Fruit fly (Drosophila melanogaster): ENCODE data around the gene Jhbp2.

DNA sequence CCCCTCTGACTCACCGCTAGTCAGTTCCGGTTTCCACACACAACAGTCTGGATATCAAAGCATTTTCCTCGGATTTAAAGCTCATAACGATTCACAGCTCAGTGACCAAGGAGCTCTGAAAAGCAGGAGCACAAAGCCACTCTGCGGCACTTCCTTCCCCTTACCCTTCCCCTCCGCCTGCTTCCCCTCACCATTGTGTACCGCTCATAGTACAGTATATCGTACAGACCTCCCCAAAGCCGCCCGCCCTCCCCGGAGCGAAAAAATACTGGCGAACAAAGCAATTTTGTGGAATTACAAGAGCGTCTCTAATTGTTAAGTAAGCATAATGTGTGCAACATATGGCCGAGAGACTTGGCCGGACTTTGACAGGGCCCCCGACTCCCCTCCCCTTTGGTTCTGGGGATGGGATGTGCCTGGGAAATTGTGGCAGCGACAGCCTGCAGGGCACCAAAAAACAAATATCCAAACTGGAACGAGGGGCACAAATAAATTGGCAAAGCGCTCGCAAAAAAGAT lies 20.0 kb upstream of the Jhbp2 start:
- TF ChIP-seq CG5204 (GFP tag; optimal IDR thresholded peaks at IDR 0.05), result no peak
- no peak for TF ChIP-seq CG7101 (tag; optimal IDR thresholded peaks at IDR 0.05)
- TF ChIP-seq CG14711 (tag; optimal IDR thresholded peaks at IDR 0.05), result no peak
- TF ChIP-seq CG1620 (GFP tag; optimal IDR thresholded peaks at IDR 0.05), result no peak
- TF ChIP-seq bab1 (GFP tag; optimal IDR thresholded peaks at IDR 0.05), result no peak
- TF ChIP-seq pad (GFP tag; optimal IDR thresholded peaks at IDR 0.05), result no peak
- TF ChIP-seq CG12768 (GFP tag; optimal IDR thresholded peaks at IDR 0.05), result no peak
- no peak for TF ChIP-seq CG11617 (GFP tag; optimal IDR thresholded peaks at IDR 0.05)
- no peak for TF ChIP-seq cic (GFP tag; optimal IDR thresholded peaks at IDR 0.05)
- TF ChIP-seq cnc (optimal IDR thresholded peaks at IDR 0.05), result no peak
- no peak for TF ChIP-seq ovo (GFP tag; optimal IDR thresholded peaks at IDR 0.05)
- no peak for TF ChIP-seq CG7045 (GFP tag; optimal IDR thresholded peaks at IDR 0.05)
- TF ChIP-seq kay (GFP tag; ENCODE audit: borderline replicate concordance), result no peak

All from whole organism, adult.